Fruit fly (Drosophila melanogaster): Measurements from ENCODE around the gene PpD3.

PpD3 gene

DNA sequence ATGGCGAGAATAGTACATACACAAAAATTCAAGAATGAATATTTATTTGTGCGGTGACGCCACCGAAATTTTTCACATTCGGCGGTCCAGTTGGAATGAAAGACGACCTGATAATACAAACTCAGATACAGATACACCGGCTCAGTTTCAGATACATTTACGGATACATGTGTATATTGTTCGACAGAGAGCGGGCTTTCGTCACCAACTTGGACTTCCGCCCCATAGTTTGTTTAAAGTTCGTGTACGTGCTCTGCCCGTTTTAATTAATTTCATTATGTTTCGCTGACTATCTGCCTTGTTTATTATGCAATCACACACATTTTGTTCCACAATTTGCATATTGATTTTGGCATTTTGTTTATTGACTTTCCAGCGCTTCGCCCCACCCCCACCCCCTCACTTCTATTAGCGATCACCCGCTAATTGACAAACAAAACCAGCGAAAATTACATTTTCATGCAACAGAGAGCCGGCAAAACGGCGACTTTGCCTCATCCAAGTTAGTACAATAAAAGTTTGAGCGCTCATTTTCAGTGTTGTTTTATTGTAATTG lies 46.4 kb upstream of the PpD3 start (continued):
- TF ChIP-seq oc (tag; optimal IDR thresholded peaks at IDR 0.05) (no peak), fd96Cb (tag; optimal IDR thresholded peaks at IDR 0.05) (no peak), CG2120 (GFP tag; optimal IDR thresholded peaks at IDR 0.05) (peak; percentile 38), pfk (GFP tag; optimal IDR thresholded peaks at IDR 0.05) (no peak), CG2712 (tag; optimal IDR thresholded peaks at IDR 0.05) (no peak), p53 (GFP tag; optimal IDR thresholded peaks at IDR 0.05) (no peak), amos (GFP tag; IDR thresholded peaks at IDR 0.05; ENCODE audit: partially characterized antibody) (no peak), Bteb2 (GFP tag; optimal IDR thresholded peaks at IDR 0.05) (no peak), unc-4 (GFP tag; IDR thresholded peaks at IDR 0.05; ENCODE audit: partially characterized antibody) (no peak), CG13624 (GFP tag; optimal IDR thresholded peaks at IDR 0.05) (no peak), Optix (GFP tag; IDR thresholded peaks at IDR 0.05) (no peak), CG2875 (GFP tag; optimal IDR thresholded peaks at IDR 0.05) (peak; percentile 4), CG3726 (GFP tag; IDR thresholded peaks at IDR 0.05) (no peak), Dip3 (GFP tag; optimal IDR thresholded peaks at IDR 0.05) (peak; percentile 15), lov (optimal IDR thresholded peaks at IDR 0.05) (no peak), lov (GFP tag; IDR thresholded peaks at IDR 0.05) (no peak), stc (GFP tag; IDR thresholded peaks at IDR 0.05) (no peak), Doc3 (GFP tag; IDR thresholded peaks at IDR 0.05; ENCODE audit: partially characterized antibody) (no peak), CG14710 (tag; optimal IDR thresholded peaks at IDR 0.05) (no peak), CG1647 (GFP tag; optimal IDR thresholded peaks at IDR 0.05) (peak; percentile 33), dpn (GFP tag; optimal IDR thresholded peaks at IDR 0.05) (peak in 1 of 2 experiments; percentile 23), chif (GFP tag; optimal IDR thresholded peaks at IDR 0.05) (no peak), CG8765 (GFP tag; IDR thresholded peaks at IDR 0.05) (no peak), CG15696 (tag; optimal IDR thresholded peaks at IDR 0.05) (no peak), zfh2 (GFP tag; optimal IDR thresholded peaks at IDR 0.05) (no peak), fru (optimal IDR thresholded peaks at IDR 0.05) (no peak), tup (GFP tag; optimal IDR thresholded peaks at IDR 0.05) (no peak), Bdp1 (GFP tag; optimal IDR thresholded peaks at IDR 0.05) (peak; percentile 5), CG10565 (GFP tag; optimal IDR thresholded peaks at IDR 0.05) (no peak), CG2129 (GFP tag; IDR thresholded peaks at IDR 0.05; ENCODE audit: partially characterized antibody) (no peak), chinmo (GFP tag; IDR thresholded peaks at IDR 0.05; ENCODE audit: partially characterized antibody) (no peak), B-H2 (GFP tag; optimal IDR thresholded peaks at IDR 0.05) (peak; percentile 32), Ptx1 (GFP tag; IDR thresholded peaks at IDR 0.05) (no peak), CG6654 (GFP tag; optimal IDR thresholded peaks at IDR 0.05) (no peak), wdn (GFP tag; IDR thresholded peaks at IDR 0.05) (no peak), slbo (GFP tag; IDR thresholded peaks at IDR 0.05) (no peak), CkIIα-i1 (GFP tag; IDR thresholded peaks at IDR 0.05) (no peak), trh (GFP tag; optimal IDR thresholded peaks at IDR 0.05) (no peak), toy (GFP tag; IDR thresholded peaks at IDR 0.05) (no peak), CG14441 (GFP tag; IDR thresholded peaks at IDR 0.05) (no peak), Tbp (GFP tag; optimal IDR thresholded peaks at IDR 0.05) (no peak), Neu2 (GFP tag; optimal IDR thresholded peaks at IDR 0.05; ENCODE audit: borderline replicate concordance) (no peak), Rfx (GFP tag; IDR thresholded peaks at IDR 0.05) (no peak), fd102C (GFP tag; optimal IDR thresholded peaks at IDR 0.05) (no peak), Asciz (GFP tag; optimal IDR thresholded peaks at IDR 0.05) (peak; percentile 58), Gsc (GFP tag; IDR thresholded peaks at IDR 0.05) (no peak), PHDP (tag; optimal IDR thresholded peaks at IDR 0.05) (peak; percentile 32), bsh (GFP tag; optimal IDR thresholded peaks at IDR 0.05) (no peak), CG15601 (tag; optimal IDR thresholded peaks at IDR 0.05) (peak; percentile 4), Sox102F (GFP tag; optimal IDR thresholded peaks at IDR 0.05) (peak; percentile 17), HLHmδ (GFP tag; optimal IDR thresholded peaks at IDR 0.05) (no peak)

Measured in whole organism, embryonic.